Worm (Caenorhabditis elegans) whole organism, L4 larva: ENCODE results near the gene F54H12.8.

Experiments used
- D1046.2 ChIP-seq: fragments of 200-800 bp; sonication (Bioruptor generic); IDR thresholded peaks from 2 replicates; pipeline ENCODE4 v1.3.6; 2022; ENCODE audit warnings: missing genetic modification characterization, missing compliant biosample characterization
- F37D6.2 ChIP-seq: sonication (generic microtip); optimal IDR thresholded peaks from 2 replicates; lab custom pipeline; 2016; ENCODE audit warnings: mild to moderate bottlenecking, missing genetic modification characterization, missing compliant biosample characterization
- R02D3.7 ChIP-seq: fragments of 150-350 bp; sonication (generic microtip); optimal IDR thresholded peaks from 3 replicates; lab custom pipeline; 2014; ENCODE audit warnings: missing biosample characterization, missing genetic modification characterization
- T20F7.1 ChIP-seq: fragments of 200-800 bp; sonication (Bioruptor generic); optimal IDR thresholded peaks from 2 replicates; lab custom pipeline; 2018; ENCODE audit warnings: mild to moderate bottlenecking, missing genetic modification characterization, missing compliant biosample characterization
- Y105C5A.15 ChIP-seq: fragments of 200-800 bp; sonication (Bioruptor generic); IDR thresholded peaks from 2 replicates; pipeline ENCODE4 v1.3.6; 2022; ENCODE audit warnings: missing genetic modification characterization, missing compliant biosample characterization
- Y48G9A.11 ChIP-seq: fragments of 200-800 bp; sonication (Bioruptor generic); IDR thresholded peaks from 2 replicates; pipeline ENCODE4 v1.3.6; 2022; ENCODE audit warnings: missing genetic modification reagents, missing genetic modification characterization, missing compliant biosample characterization
- ZK546.5 ChIP-seq, 2 experiments: sonication (generic microtip); optimal IDR thresholded peaks; 2 replicates each; lab custom pipeline; 2017; ENCODE audit warnings: missing biosample characterization in 2 of 2, missing genetic modification characterization in 2 of 2
- aha-1 ChIP-seq: fragments of 150-350 bp; peaks from one replicate; lab custom pipeline; 2014; ENCODE audit warnings: missing biosample characterization, missing genetic modification characterization
- arid-1 ChIP-seq: fragments of 200-800 bp; sonication (Bioruptor generic); conservative IDR thresholded peaks from 2 replicates; pipeline ENCODE4 v1.3.6; 2022; ENCODE audit warnings: missing genetic modification reagents, missing genetic modification characterization, missing compliant biosample characterization
- ceh-82 ChIP-seq: sonication (generic microtip); optimal IDR thresholded peaks from 2 replicates; lab custom pipeline; 2017; ENCODE audit warnings: missing biosample characterization, missing genetic modification characterization
- daf-8 ChIP-seq: fragments of 200-800 bp; sonication (Bioruptor generic); IDR thresholded peaks from 2 replicates; pipeline ENCODE4 v1.3.6; 2022; ENCODE audit warnings: missing genetic modification characterization, missing compliant biosample characterization
- dmd-6 ChIP-seq: fragments of 200-800 bp; sonication (Bioruptor generic); IDR thresholded peaks from 2 replicates; pipeline ENCODE4 v1.3.6; 2022; ENCODE audit warnings: missing genetic modification reagents, missing genetic modification characterization, missing compliant biosample characterization
- dmd-8 ChIP-seq: fragments of 200-800 bp; sonication (Bioruptor generic); IDR thresholded peaks from 2 replicates; pipeline ENCODE4 v1.3.6; 2022; ENCODE audit warnings: missing genetic modification characterization, missing compliant biosample characterization
- dmd-9 ChIP-seq: fragments of 200-800 bp; sonication (Bioruptor generic); IDR thresholded peaks from 2 replicates; pipeline ENCODE4 v1.3.6; 2022; ENCODE audit warnings: missing genetic modification reagents, missing genetic modification characterization, missing compliant biosample characterization
- dpl-1 ChIP-seq: fragments of 150-350 bp; optimal IDR thresholded peaks from 2 replicates; lab custom pipeline; 2014; ENCODE audit warnings: missing biosample characterization, missing genetic modification reagents, missing genetic modification characterization
- dve-1 ChIP-seq: sonication (generic microtip); optimal IDR thresholded peaks from 2 replicates; lab custom pipeline; 2017; ENCODE audit warnings: antibody characterized with exemption, mild to moderate bottlenecking, missing genetic modification characterization, missing compliant biosample characterization; ENCODE audit not compliant: insufficient read depth
- fkh-10 ChIP-seq: fragments of 150-350 bp; optimal IDR thresholded peaks from 2 replicates; lab custom pipeline; 2014; ENCODE audit warnings: missing biosample characterization, missing genetic modification reagents, missing genetic modification characterization
- hif-1 ChIP-seq, 2 experiments: sonication (generic microtip); optimal IDR thresholded peaks; 2 replicates each; lab custom pipeline; 2016 to 2017; ENCODE audit warnings: missing compliant biosample characterization in 2 of 2, missing genetic modification characterization in 2 of 2, missing genetic modification reagents in 2 of 2, missing genotype in 2 of 2, mild to moderate bottlenecking in 1 of 2
- hlh-30 ChIP-seq: sonication (generic microtip); optimal IDR thresholded peaks from 2 replicates; lab custom pipeline; 2017; ENCODE audit warnings: antibody characterized with exemption, mild to moderate bottlenecking, missing genetic modification characterization, missing compliant biosample characterization; ENCODE audit not compliant: insufficient read depth
- hmg-1.1 ChIP-seq: fragments of 200-800 bp; sonication (Bioruptor generic); IDR thresholded peaks from 2 replicates; pipeline ENCODE4 v1.3.6; 2022; ENCODE audit warnings: missing genetic modification reagents, missing genetic modification characterization, missing compliant biosample characterization
- jun-1 ChIP-seq: fragments of 150-350 bp; optimal IDR thresholded peaks from 2 replicates; lab custom pipeline; 2014; ENCODE audit warnings: missing biosample characterization, missing genetic modification reagents, missing genetic modification characterization
- lsy-2 ChIP-seq, 2 experiments: fragments of 150-350 bp in 1 of 2; sonication (generic microtip) in 1 of 2; optimal IDR thresholded peaks; 2 replicates each; lab custom pipeline; 2014 to 2017; ENCODE audit warnings: missing biosample characterization in 2 of 2, missing genetic modification characterization in 2 of 2
- mdt-29 ChIP-seq: fragments of 200-800 bp; sonication (Bioruptor generic); IDR thresholded peaks from 2 replicates; pipeline ENCODE4 v1.3.6; 2022; ENCODE audit warnings: missing genetic modification reagents, missing genetic modification characterization, missing compliant biosample characterization
- mes-2 ChIP-seq: sonication (generic microtip); optimal IDR thresholded peaks from 2 replicates; lab custom pipeline; 2016; ENCODE audit warnings: missing genotype, mild to moderate bottlenecking, missing genetic modification characterization, missing compliant biosample characterization; ENCODE audit not compliant: poor library complexity, severe bottlenecking
- mxl-3 ChIP-seq: fragments of 200-800 bp; sonication (Bioruptor generic); optimal IDR thresholded peaks from 2 replicates; lab custom pipeline; 2018; ENCODE audit warnings: mild to moderate bottlenecking, missing genetic modification characterization, missing compliant biosample characterization
- nhr-10 ChIP-seq: fragments of 150-350 bp; optimal IDR thresholded peaks from 2 replicates; lab custom pipeline; 2014; ENCODE audit warnings: missing biosample characterization, missing genetic modification characterization
- nhr-11 ChIP-seq: fragments of 150-350 bp; optimal IDR thresholded peaks from 2 replicates; lab custom pipeline; 2014; ENCODE audit warnings: missing biosample characterization, missing genetic modification characterization
- nhr-25 ChIP-seq: sonication (generic microtip); optimal IDR thresholded peaks from 2 replicates; lab custom pipeline; 2017; ENCODE audit warnings: missing genetic modification characterization, mild to moderate bottlenecking, missing compliant biosample characterization, antibody characterized with exemption, moderate library complexity, borderline replicate concordance; ENCODE audit not compliant: insufficient read depth
- nhr-28 ChIP-seq: fragments of 150-350 bp; optimal IDR thresholded peaks from 2 replicates; lab custom pipeline; 2014; ENCODE audit warnings: missing biosample characterization, missing genetic modification characterization
- nhr-42 ChIP-seq: fragments of 200-800 bp; sonication (Bioruptor generic); IDR thresholded peaks from 2 replicates; pipeline ENCODE4 v1.3.6; 2022; ENCODE audit warnings: missing genetic modification characterization, missing compliant biosample characterization
- nhr-48 ChIP-seq: sonication (generic microtip); optimal IDR thresholded peaks from 2 replicates; lab custom pipeline; 2016; ENCODE audit warnings: mild to moderate bottlenecking, missing genetic modification characterization, missing compliant biosample characterization
- nhr-6 ChIP-seq: fragments of 150-350 bp; optimal IDR thresholded peaks from 2 replicates; lab custom pipeline; 2014; ENCODE audit warnings: missing biosample characterization, missing genetic modification characterization
- nhr-76 ChIP-seq: fragments of 150-350 bp; optimal IDR thresholded peaks from 2 replicates; lab custom pipeline; 2014; ENCODE audit warnings: missing biosample characterization, missing genetic modification characterization
- saeg-2 ChIP-seq: fragments of 200-800 bp; sonication (Bioruptor generic); IDR thresholded peaks from 2 replicates; pipeline ENCODE4 v1.3.6; 2022; ENCODE audit warnings: missing genetic modification reagents, missing genetic modification characterization, missing compliant biosample characterization
- tag-97 ChIP-seq: fragments of 200-800 bp; sonication (Bioruptor generic); IDR thresholded peaks from 2 replicates; pipeline ENCODE4 v1.3.6; 2022; ENCODE audit warnings: missing genetic modification characterization, missing compliant biosample characterization
- unc-39 ChIP-seq: sonication (generic microtip); optimal IDR thresholded peaks from 2 replicates; lab custom pipeline; 2017; ENCODE audit warnings: missing biosample characterization, missing genetic modification characterization
- vab-7 ChIP-seq: fragments of 200-800 bp; sonication (Bioruptor generic); IDR thresholded peaks from 2 replicates; pipeline ENCODE4 v1.3.6; 2022; ENCODE audit warnings: missing genetic modification reagents, missing genetic modification characterization, missing compliant biosample characterization
- ztf-7 ChIP-seq: fragments of 150-350 bp; optimal IDR thresholded peaks from 2 replicates; lab custom pipeline; 2014; ENCODE audit warnings: missing biosample characterization, missing genetic modification characterization

F54H12.8 gene

ce11 chrIII:7941417-7941816 lies 27.6 kb downstream of the F54H12.8 start, which contains the start of gene kle-2:
Gene kle-2 (plus strand): TSS chrIII:7941717.
- no peak for TF ChIP-seq nhr-10 (tag; lab: Kevin White, UChicago)

ce11 chrIII:7940819-7941218 lies 28.2 kb downstream of the F54H12.8 start, which contains the start of gene C29E4.12:
Gene C29E4.12 (plus strand): TSS chrIII:7941151.
- TF ChIP-seq nhr-11 (tag; lab: Kevin White, UChicago) (peak; percentile 11), lsy-2 (tag; optimal IDR thresholded peaks at IDR 0.05; lab: Kevin White, UChicago) (peak in 1 of 2 experiments; percentile 83), ZK546.5 (tag; optimal IDR thresholded peaks at IDR 0.05; lab: Kevin White, UChicago) (no peak), ztf-7 (tag; lab: Kevin White, UChicago) (no peak), T20F7.1 (GFP tag; lab: Kevin White, UChicago) (peak; percentile 99), nhr-42 (GFP tag; lab: Robert Waterston, UW) (no peak), nhr-6 (tag; lab: Kevin White, UChicago) (peak; percentile 45), saeg-2 (no peak), mes-2 (tag; lab: Kevin White, UChicago) (peak; percentile 77), nhr-76 (tag; lab: Kevin White, UChicago) (no peak), R02D3.7 (no peak), dpl-1 (GFP tag; lab: Kevin White, UChicago) (peak; percentile 96), hlh-30 (tag; lab: Kevin White, UChicago) (peak; percentile 79), unc-39 (tag; lab: Kevin White, UChicago) (no peak), jun-1 (no peak), nhr-28 (peak; percentile 52), mxl-3 (GFP tag; lab: Kevin White, UChicago) (no peak), dmd-9 (GFP tag; lab: Robert Waterston, UW) (no peak), dve-1 (tag; lab: Kevin White, UChicago) (peak; percentile 26), hmg-1.1 (GFP tag; lab: Robert Waterston, UW) (peak; percentile 65; the same call in 1 of the 2 replicates), vab-7 (GFP tag; lab: Robert Waterston, UW) (no peak), daf-8 (GFP tag; lab: Robert Waterston, UW) (no peak), nhr-25 (tag; lab: Kevin White, UChicago) (peak; percentile 55), aha-1 (tag; lab: Kevin White, UChicago) (peak; percentile 62), Y48G9A.11 (GFP tag; lab: Robert Waterston, UW) (peak; percentile 94), hif-1 (tag; optimal IDR thresholded peaks at IDR 0.05; lab: Kevin White, UChicago) (peak in 1 of 2 experiments; percentile 27), fkh-10 (GFP tag; lab: Kevin White, UChicago) (peak; percentile 38), tag-97 (GFP tag; lab: Robert Waterston, UW) (no peak), dmd-8 (no peak)

ce11 chrIII:7937548-7937947 lies 31.5 kb downstream of the F54H12.8 start, which contains the start of gene C29E4.10:
Gene C29E4.10 (plus strand): TSS chrIII:7937848.
- no peak for TF ChIP-seq nhr-76 (tag; lab: Kevin White, UChicago)
- no peak for TF ChIP-seq D1046.2 (GFP tag; lab: Robert Waterston, UW)
- no peak for TF ChIP-seq dmd-6 (GFP tag; lab: Robert Waterston, UW)
- no peak for TF ChIP-seq lsy-2 (tag; optimal IDR thresholded peaks at IDR 0.05; lab: Kevin White, UChicago)
- no peak for TF ChIP-seq mdt-29 (GFP tag; lab: Robert Waterston, UW)
- TF ChIP-seq fkh-10 (GFP tag; lab: Kevin White, UChicago): no peak
- TF ChIP-seq nhr-48: no peak
- TF ChIP-seq arid-1: no peak
- TF ChIP-seq nhr-6 (tag; lab: Kevin White, UChicago): no peak
- TF ChIP-seq F37D6.2 (tag; lab: Kevin White, UChicago): no peak
- TF ChIP-seq Y105C5A.15 (GFP tag; lab: Robert Waterston, UW): no peak
- TF ChIP-seq nhr-10 (tag; lab: Kevin White, UChicago): no peak
- no peak for TF ChIP-seq ceh-82 (tag; lab: Kevin White, UChicago)
